Fruit fly (Drosophila melanogaster) whole organism: ENCODE data around the gene CG34124.

Experiments used
- CG8478 ChIP-seq: fragments of >200 bp; optimal IDR thresholded peaks from 2 replicates; lab custom pipeline; 2018; ENCODE audit warnings: inconsistent platforms
- EcR ChIP-seq, 2 experiments: fragments of >200 bp; optimal IDR thresholded peaks; 2 replicates each; lab custom pipeline; 2017; ENCODE audit warnings: missing biosample characterization in 2 of 2, missing genetic modification characterization in 2 of 2, missing genetic modification reagents in 2 of 2
- pan ChIP-seq: fragments of >200 bp; optimal IDR thresholded peaks from 2 replicates; lab custom pipeline; 2017
- psq ChIP-seq: fragments of >200 bp; optimal IDR thresholded peaks from 2 replicates; lab custom pipeline; 2017
- usp ChIP-seq: fragments of >200 bp; optimal IDR thresholded peaks from 2 replicates; lab custom pipeline; 2017; ENCODE audit warnings: missing biosample characterization, missing genetic modification characterization, mixed read lengths

dm6 chr2L:4965923-4966322 lies 7.7 kb downstream of the CG34124 start:
- TF ChIP-seq usp (no peak), pan (lab: Kevin White, UChicago) (no peak), EcR (GFP tag; optimal IDR thresholded peaks at IDR 0.05; lab: Kevin White, UChicago) (no peak), psq (lab: Kevin White, UChicago) (no peak), CG8478 (no peak)
